Fruit fly (Drosophila melanogaster): Measurements from ENCODE around the gene dpr16.

dpr16 gene

DNA sequence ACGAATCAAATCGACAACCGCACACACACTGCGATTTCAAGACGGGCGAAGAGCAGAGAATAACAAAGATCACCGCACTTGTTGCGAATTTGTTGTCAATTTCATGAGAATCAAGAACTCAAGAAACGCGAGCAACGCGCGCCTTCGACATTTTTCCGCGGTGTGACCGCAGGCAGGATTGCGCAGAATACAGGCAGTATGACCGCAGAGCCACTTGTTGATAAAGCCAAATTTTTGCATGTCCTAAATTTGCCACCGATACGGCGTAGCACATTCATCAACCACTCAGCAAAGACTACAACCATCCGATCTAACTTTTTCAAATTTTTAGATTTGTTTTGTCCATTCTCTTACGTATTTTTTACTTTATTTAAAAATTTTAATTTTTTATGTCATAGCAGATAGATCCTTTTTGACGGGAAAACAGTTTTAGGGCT lies 66.6 kb downstream of the dpr16 start, which contains the start of gene cno (continued):
- peak; percentile 32; the same call in 1 of the 2 replicates for TF ChIP-seq CG9932 (GFP tag; IDR thresholded peaks at IDR 0.05)
- TF ChIP-seq maf-S (GFP tag; optimal IDR thresholded peaks at IDR 0.05): no peak
- peak; percentile 57 for TF ChIP-seq Myb (GFP tag; optimal IDR thresholded peaks at IDR 0.05)
- TF ChIP-seq CG17328 (GFP tag; IDR thresholded peaks at IDR 0.05): 0 out of 2 replicates have a peak, but pooled peaks have one; percentile 26
- TF ChIP-seq slbo (GFP tag; IDR thresholded peaks at IDR 0.05): peak; percentile 33; the same call in 1 of the 2 replicates
- TF ChIP-seq gfzf (GFP tag; optimal IDR thresholded peaks at IDR 0.05): peak; percentile 100
- TF ChIP-seq Pdp1 (GFP tag; optimal IDR thresholded peaks at IDR 0.05): peak in 1 of 2 experiments; percentile 60
- TF ChIP-seq sc (optimal IDR thresholded peaks at IDR 0.05): no peak
- TF ChIP-seq sc (GFP tag; optimal IDR thresholded peaks at IDR 0.05): no peak
- TF ChIP-seq danr (GFP tag; IDR thresholded peaks at IDR 0.05): no peak
- peak; percentile 39 for TF ChIP-seq salm (tag; optimal IDR thresholded peaks at IDR 0.05)
- TF ChIP-seq dmrt99B (tag; optimal IDR thresholded peaks at IDR 0.05): no peak
- TF ChIP-seq CG42726 (GFP tag; IDR thresholded peaks at IDR 0.05; ENCODE audit: partially characterized antibody): peak; percentile 48; the same call in 1 of the 2 replicates
- TF ChIP-seq Hr78 (GFP tag; optimal IDR thresholded peaks at IDR 0.05): no peak
- peak; percentile 11; the same call in 1 of the 2 replicates for TF ChIP-seq stc (GFP tag; IDR thresholded peaks at IDR 0.05)
- no peak for TF ChIP-seq CG6175 (GFP tag; IDR thresholded peaks at IDR 0.05)
- TF ChIP-seq pfk (GFP tag; optimal IDR thresholded peaks at IDR 0.05): no peak
- no peak for TF ChIP-seq CG4282 (GFP tag; optimal IDR thresholded peaks at IDR 0.05)
- no peak for TF ChIP-seq CG10959 (GFP tag; IDR thresholded peaks at IDR 0.05)
- TF ChIP-seq tll (GFP tag; optimal IDR thresholded peaks at IDR 0.05): no peak
- no peak for TF ChIP-seq tx (GFP tag; optimal IDR thresholded peaks at IDR 0.05)
- TF ChIP-seq sob (GFP tag; IDR thresholded peaks at IDR 0.05): no peak
- TF ChIP-seq luna (GFP tag; optimal IDR thresholded peaks at IDR 0.05): no peak
- no peak for TF ChIP-seq fd96Cb (tag; optimal IDR thresholded peaks at IDR 0.05)
- peak; percentile 15 for TF ChIP-seq Sin3A (optimal IDR thresholded peaks at IDR 0.05)
- peak; percentile 59 for TF ChIP-seq CG1603 (tag; optimal IDR thresholded peaks at IDR 0.05)
- peak; percentile 24 for TF ChIP-seq lilli (GFP tag; optimal IDR thresholded peaks at IDR 0.05)
- TF ChIP-seq CG2116 (GFP tag; optimal IDR thresholded peaks at IDR 0.05): peak; percentile 47
- no peak for TF ChIP-seq CG14667 (GFP tag; IDR thresholded peaks at IDR 0.05)
- TF ChIP-seq rib (GFP tag; IDR thresholded peaks at IDR 0.05): peak; percentile 82
- TF ChIP-seq Nf-YA (GFP tag; IDR thresholded peaks at IDR 0.05): no peak
- TF ChIP-seq otp (GFP tag; IDR thresholded peaks at IDR 0.05): no peak
- TF ChIP-seq CG6854 (GFP tag; optimal IDR thresholded peaks at IDR 0.05): no peak
- no peak for TF ChIP-seq Hmx (GFP tag; optimal IDR thresholded peaks at IDR 0.05)
- no peak for TF ChIP-seq h (optimal IDR thresholded peaks at IDR 0.05)
- no peak for TF ChIP-seq Hsf (GFP tag; optimal IDR thresholded peaks at IDR 0.05)
- no peak for TF ChIP-seq CG10654 (GFP tag; optimal IDR thresholded peaks at IDR 0.05)
- peak; percentile 21 for TF ChIP-seq CG15269 (tag; optimal IDR thresholded peaks at IDR 0.05)
- TF ChIP-seq da (GFP tag; optimal IDR thresholded peaks at IDR 0.05): no peak
- TF ChIP-seq E2f2 (GFP tag; IDR thresholded peaks at IDR 0.05): peak; percentile 85
- TF ChIP-seq CG15601 (tag; optimal IDR thresholded peaks at IDR 0.05): peak; percentile 67
- TF ChIP-seq tup (GFP tag; optimal IDR thresholded peaks at IDR 0.05): no peak
- TF ChIP-seq bcd (GFP tag; optimal IDR thresholded peaks at IDR 0.05): peak; percentile 2

DNA sequence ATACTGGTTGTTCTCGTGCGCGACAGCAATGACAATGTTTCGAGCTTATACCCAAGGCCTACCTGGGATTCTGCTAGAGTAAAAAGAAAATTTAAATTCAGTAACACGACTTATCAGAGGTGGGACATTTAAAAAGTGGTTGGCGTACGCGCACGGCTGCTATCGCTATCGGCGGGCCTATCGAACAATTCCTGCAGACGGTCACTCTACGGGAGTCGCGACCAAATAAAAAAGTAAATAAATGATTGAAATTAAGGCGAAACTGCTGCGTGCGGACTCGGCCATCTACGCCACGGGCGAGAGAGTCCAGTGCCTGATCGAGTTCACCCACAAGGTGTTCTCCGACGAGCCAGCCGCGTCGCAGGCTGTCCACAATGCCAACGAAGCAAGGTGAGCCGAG lies 68.8 kb downstream of the dpr16 start, which contains the start of the genes Prosbeta2R2 and CG1116:
Gene Prosbeta2R2, minus strand, starts transcription at position 63 of the 400 bp plus-strand sequence.
Gene CG1116, plus strand, starts transcription at position 192 of the 400 bp plus-strand sequence.
- TF ChIP-seq CG10366 (GFP tag; IDR thresholded peaks at IDR 0.05) (no peak), BtbVII (GFP tag; optimal IDR thresholded peaks at IDR 0.05) (no peak), vnd (GFP tag; IDR thresholded peaks at IDR 0.05; ENCODE audit: partially characterized antibody) (no peak), CG16779 (GFP tag; IDR thresholded peaks at IDR 0.05) (no peak), CG2129 (GFP tag; IDR thresholded peaks at IDR 0.05; ENCODE audit: partially characterized antibody) (peak; percentile 18; the same call in 1 of the 2 replicates), CG12942 (GFP tag; optimal IDR thresholded peaks at IDR 0.05) (no peak), Myb (GFP tag; optimal IDR thresholded peaks at IDR 0.05) (peak; percentile 73), CG17802 (tag; optimal IDR thresholded peaks at IDR 0.05) (no peak), CG11247 (GFP tag; IDR thresholded peaks at IDR 0.05) (no peak), knrl (GFP tag; IDR thresholded peaks at IDR 0.05; ENCODE audit: partially characterized antibody) (no peak), zfh1 (GFP tag; IDR thresholded peaks at IDR 0.05) (no peak), CG14050 (GFP tag; IDR thresholded peaks at IDR 0.05) (no peak), B-H2 (GFP tag; optimal IDR thresholded peaks at IDR 0.05) (no peak)

Data from whole organism, embryonic.